Worm (Caenorhabditis elegans) whole organism, L1 larva: Measurements from ENCODE around the gene srh-127.
A peak's percentile ranks its signal among the peaks of the same experiment; 100 is the strongest.

Source experiments
- C04F5.9 ChIP-seq: sonication (generic microtip); optimal IDR thresholded peaks from 2 replicates; lab custom pipeline; 2016; ENCODE audit warnings: missing genetic modification characterization, missing compliant biosample characterization
- Y116A8C.19 ChIP-seq: sonication (generic microtip); optimal IDR thresholded peaks from 2 replicates; lab custom pipeline; 2016; ENCODE audit warnings: missing compliant biosample characterization, missing genetic modification characterization, borderline replicate concordance
- aha-1 ChIP-seq: fragments of 150-350 bp; optimal IDR thresholded peaks from 2 replicates; lab custom pipeline; 2014; ENCODE audit warnings: missing biosample characterization, missing genetic modification characterization
- aly-2 ChIP-seq: fragments of 150-350 bp; optimal IDR thresholded peaks from 2 replicates; lab custom pipeline; 2014; ENCODE audit warnings: missing biosample characterization, missing genetic modification characterization
- ceh-63 ChIP-seq: fragments of 200-800 bp; sonication (Bioruptor generic); optimal IDR thresholded peaks from 2 replicates; lab custom pipeline; 2018; ENCODE audit warnings: mild to moderate bottlenecking, missing genetic modification characterization, missing compliant biosample characterization
- ceh-90 ChIP-seq: sonication (generic microtip); optimal IDR thresholded peaks from 2 replicates; lab custom pipeline; 2016; ENCODE audit warnings: missing genetic modification characterization, missing compliant biosample characterization
- dpl-1 ChIP-seq, 3 experiments: fragments of 150-350 bp in 2 of 3; sonication (generic microtip) in 1 of 3; optimal IDR thresholded peaks; 2 replicates each; lab custom pipeline; 2014 to 2017; ENCODE audit warnings: missing biosample characterization in 3 of 3, missing genetic modification characterization in 3 of 3, missing genetic modification reagents in 3 of 3
- dsc-1 ChIP-seq: sonication (generic microtip); optimal IDR thresholded peaks from 2 replicates; lab custom pipeline; 2016; ENCODE audit warnings: mild to moderate bottlenecking, missing genetic modification characterization, missing compliant biosample characterization
- efl-1 ChIP-seq, 4 experiments: fragments of 150-350 bp; optimal IDR thresholded peaks in 3 of 4; peaks in 1 of 4; 1 replicate in 1 of 4; 2 replicates in 3 of 4; lab custom pipeline; 2014; ENCODE audit warnings: missing biosample characterization in 2 of 4, missing genetic modification characterization in 2 of 4, missing genetic modification reagents in 2 of 4
- elt-2 ChIP-seq: sonication (generic microtip); optimal IDR thresholded peaks from 2 replicates; lab custom pipeline; 2016; ENCODE audit warnings: missing genetic modification characterization, mild to moderate bottlenecking, inconsistent platforms, missing compliant biosample characterization, missing genetic modification reagents
- elt-3 ChIP-seq, 6 experiments: fragments of 150-350 bp in 1 of 6; sonication (generic microtip); optimal IDR thresholded peaks; 2 replicates each; lab custom pipeline; 2017 to 2018; ENCODE audit warnings: missing biosample characterization in 6 of 6, missing genetic modification characterization in 6 of 6, inconsistent platforms in 1 of 6
- ets-5 ChIP-seq: fragments of 200-800 bp; sonication (Bioruptor generic); IDR thresholded peaks from 2 replicates; pipeline ENCODE4 v1.3.6; 2022; ENCODE audit warnings: missing genetic modification characterization, missing compliant biosample characterization
- fkh-10 ChIP-seq: sonication (generic microtip); optimal IDR thresholded peaks from 2 replicates; lab custom pipeline; 2017; ENCODE audit warnings: missing biosample characterization, missing genetic modification reagents, missing genetic modification characterization
- fkh-4 ChIP-seq: sonication (generic microtip); optimal IDR thresholded peaks from 2 replicates; lab custom pipeline; 2016; ENCODE audit warnings: missing compliant biosample characterization, missing genetic modification characterization, borderline replicate concordance
- fkh-8 ChIP-seq: sonication (generic microtip); optimal IDR thresholded peaks from 2 replicates; lab custom pipeline; 2016; ENCODE audit warnings: mild to moderate bottlenecking, missing genetic modification characterization, missing compliant biosample characterization
- grh-1 ChIP-seq: fragments of 200-800 bp; sonication (Bioruptor generic); IDR thresholded peaks from 2 replicates; pipeline ENCODE4 v1.3.6; 2022; ENCODE audit warnings: missing genetic modification reagents, missing genetic modification characterization, missing compliant biosample characterization
- hlh-17 ChIP-seq: fragments of 200-800 bp; sonication (Bioruptor generic); optimal IDR thresholded peaks from 2 replicates; lab custom pipeline; 2018; ENCODE audit warnings: missing genetic modification characterization, mild to moderate bottlenecking, missing compliant biosample characterization, moderate library complexity, borderline replicate concordance
- hlh-4 ChIP-seq: sonication (generic microtip); optimal IDR thresholded peaks from 2 replicates; lab custom pipeline; 2016; ENCODE audit warnings: mild to moderate bottlenecking, missing genetic modification characterization, missing compliant biosample characterization
- hpl-2 ChIP-seq: fragments of 150-350 bp; optimal IDR thresholded peaks from 2 replicates; lab custom pipeline; 2014; ENCODE audit warnings: missing biosample characterization, missing genetic modification reagents, missing genetic modification characterization
- irx-1 ChIP-seq: sonication (generic microtip); optimal IDR thresholded peaks from 2 replicates; lab custom pipeline; 2016; ENCODE audit warnings: missing genetic modification characterization, missing compliant biosample characterization
- lin-14 ChIP-seq: fragments of 200-800 bp; sonication (Bioruptor generic); optimal IDR thresholded peaks from 2 replicates; lab custom pipeline; 2018; ENCODE audit warnings: mild to moderate bottlenecking, missing genetic modification characterization, moderate library complexity, missing compliant biosample characterization
- lin-39 ChIP-seq: fragments of 150-350 bp; optimal IDR thresholded peaks from 2 replicates; lab custom pipeline; 2014; ENCODE audit warnings: missing biosample characterization, missing genetic modification reagents, missing genetic modification characterization
- mef-2 ChIP-seq: fragments of 150-350 bp; optimal IDR thresholded peaks from 2 replicates; lab custom pipeline; 2014; ENCODE audit warnings: missing biosample characterization, missing genetic modification characterization
- nhr-20 ChIP-seq: sonication (generic microtip); optimal IDR thresholded peaks from 2 replicates; lab custom pipeline; 2016; ENCODE audit warnings: mild to moderate bottlenecking, missing genetic modification characterization, missing compliant biosample characterization
- nhr-237 ChIP-seq: fragments of 150-350 bp; optimal IDR thresholded peaks from 2 replicates; lab custom pipeline; 2014; ENCODE audit warnings: missing biosample characterization, missing genetic modification characterization
- nhr-85 ChIP-seq: sonication (generic microtip); peaks from one replicate; lab custom pipeline; 2016; ENCODE audit warnings: missing genetic modification characterization, inconsistent platforms, missing compliant biosample characterization
- pag-3 ChIP-seq: sonication (generic microtip); optimal IDR thresholded peaks from 2 replicates; lab custom pipeline; 2017; ENCODE audit warnings: missing genetic modification characterization, mild to moderate bottlenecking, missing compliant biosample characterization, antibody characterized with exemption, borderline replicate concordance; ENCODE audit not compliant: insufficient read depth
- pax-3 ChIP-seq: fragments of 200-800 bp; sonication (Bioruptor generic); optimal IDR thresholded peaks from 2 replicates; lab custom pipeline; 2018; ENCODE audit warnings: mild to moderate bottlenecking, missing genetic modification characterization, moderate library complexity, missing compliant biosample characterization
- pqm-1 ChIP-seq: sonication (generic microtip); optimal IDR thresholded peaks from 3 replicates; lab custom pipeline; 2017; ENCODE audit warnings: missing biosample characterization, missing genetic modification characterization
- tbx-2 ChIP-seq: sonication (generic microtip); optimal IDR thresholded peaks from 2 replicates; lab custom pipeline; 2016; ENCODE audit warnings: missing genetic modification characterization, missing compliant biosample characterization
- unc-98 ChIP-seq: fragments of 200-800 bp; sonication (Bioruptor generic); IDR thresholded peaks from 2 replicates; pipeline ENCODE4 v1.3.6; 2022; ENCODE audit warnings: missing genetic modification characterization, missing compliant biosample characterization
- zag-1 ChIP-seq: fragments of 150-350 bp; optimal IDR thresholded peaks from 2 replicates; lab custom pipeline; 2014; ENCODE audit warnings: missing biosample characterization, missing genetic modification characterization
- ztf-11 ChIP-seq, 2 experiments: sonication (generic microtip); optimal IDR thresholded peaks; 2 replicates each; lab custom pipeline; 2016 to 2017; ENCODE audit warnings: missing genetic modification characterization in 2 of 2, missing biosample characterization in 1 of 2, missing compliant biosample characterization in 1 of 2

srh-127 gene

DNA sequence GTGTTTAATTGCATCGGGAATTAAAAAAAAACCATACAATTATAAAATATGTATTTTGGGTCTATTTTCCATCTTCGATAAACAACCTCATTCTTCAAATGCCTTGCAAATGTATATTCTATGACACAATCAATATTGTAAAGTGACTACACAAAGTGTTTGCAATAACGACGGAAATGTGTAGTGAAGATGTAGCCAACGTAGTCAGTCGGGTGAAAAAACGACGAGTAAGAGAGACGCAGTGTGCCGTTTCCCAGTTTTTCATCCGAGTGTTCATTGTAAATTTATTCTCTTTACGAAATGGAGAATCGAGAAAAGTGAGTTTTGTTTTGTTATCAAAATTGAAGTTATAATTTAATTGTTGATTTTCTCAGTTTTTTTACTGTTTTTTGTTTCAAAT lies 1.1 kb upstream of the srh-127 start, which contains the start of gene F37B4.15:
F37B4.15 (plus strand) TSS at position 301 of the 400 bp plus-strand sequence.
- TF ChIP-seq nhr-20 (tag; lab: Kevin White, UChicago) (no peak), mef-2 (tag; lab: Kevin White, UChicago) (no peak), fkh-8 (no peak), lin-14 (GFP tag; lab: Kevin White, UChicago) (no peak), aha-1 (tag; lab: Kevin White, UChicago) (no peak), dsc-1 (tag; lab: Kevin White, UChicago) (no peak)

DNA sequence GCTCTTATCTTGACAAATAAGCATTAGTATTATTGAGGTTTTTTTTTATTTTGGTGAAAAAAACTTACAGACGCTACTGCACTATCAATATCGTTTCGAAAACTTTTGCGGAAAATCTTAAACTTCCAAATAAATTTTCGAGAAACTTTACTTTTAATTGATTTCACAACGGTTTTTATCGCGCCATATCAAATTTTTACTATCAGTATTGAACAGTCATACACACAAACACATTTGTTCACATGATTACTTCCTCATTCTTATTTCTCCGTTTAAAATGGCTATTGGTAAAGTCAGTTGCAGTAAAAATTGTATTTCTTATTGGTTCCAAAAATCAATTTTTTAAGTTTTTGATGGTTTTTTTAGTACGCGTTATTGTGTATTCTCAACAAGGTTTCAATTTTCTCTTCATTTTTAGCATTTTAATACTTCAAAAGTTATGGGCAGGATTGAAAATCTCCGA lies 3.2 kb downstream of the srh-127 start, which contains the start of gene pals-32:
pals-32 (plus strand) TSS at position 413 of the 463 bp plus-strand sequence.
- TF ChIP-seq grh-1 (GFP tag; lab: Robert Waterston, UW) (no peak), elt-2 (tag; lab: Kevin White, UChicago) (peak; percentile 3)

- TF ChIP-seq fkh-10 (GFP tag; lab: Kevin White, UChicago) (no peak), efl-1 (optimal IDR thresholded peaks at IDR 0.05; lab: Kevin White, UChicago) (no peak), efl-1 (GFP tag; optimal IDR thresholded peaks at IDR 0.05 in 1 of 2; lab: Kevin White, UChicago) (peak in 1 of 2 experiments; percentile 8)
- TF ChIP-seq, all 84 proteins: peak for 1
Observed at ce11 chrV:2899867-2900266, 6.8 kb downstream of the srh-127 start, which contains the start of gene str-46. Gene str-46, minus strand, starts transcription at chrV:2899967.

DNA sequence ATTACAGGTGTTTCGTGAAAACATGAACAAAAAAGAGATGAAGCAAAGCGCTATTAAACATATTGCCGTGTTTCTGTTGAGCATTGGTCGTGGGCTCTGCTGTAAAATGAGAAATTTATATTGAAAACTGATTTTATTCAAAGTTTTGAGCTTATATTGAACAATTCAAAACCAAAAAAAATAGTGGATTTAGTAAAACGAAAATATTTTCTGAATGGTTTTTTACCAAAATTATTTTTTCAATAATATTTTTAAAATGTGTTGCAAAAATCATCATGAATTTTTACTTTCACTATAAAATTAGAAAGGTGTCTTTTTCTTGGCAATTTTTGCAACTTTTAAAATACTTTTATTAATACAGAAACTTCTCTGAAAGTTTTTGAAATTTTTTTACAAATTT lies 10.2 kb downstream of the srh-127 start, which contains the start of gene C31B8.7:
C31B8.7 (minus strand) TSS at position 101 of the 400 bp plus-strand sequence.
- TF ChIP-seq lin-39 (tag; lab: Kevin White, UChicago) = no peak
- TF ChIP-seq ets-5 (GFP tag; lab: Robert Waterston, UW) = no peak
- no peak for TF ChIP-seq hpl-2 (GFP tag; lab: Kevin White, UChicago)
- no peak for TF ChIP-seq ztf-11 (tag; optimal IDR thresholded peaks at IDR 0.05; lab: Kevin White, UChicago)
- no peak for TF ChIP-seq ceh-90 (tag; lab: Kevin White, UChicago)
- TF ChIP-seq unc-98 (GFP tag; lab: Robert Waterston, UW) = no peak
- no peak for TF ChIP-seq zag-1 (tag; lab: Kevin White, UChicago)
- no peak for TF ChIP-seq Y116A8C.19 (tag; lab: Kevin White, UChicago)

ce11 chrV:2909525-2909924 lies 16.4 kb downstream of the srh-127 start, which contains the start of gene zmp-3:
Gene zmp-3, minus strand, starts transcription at chrV:2909625.
- TF ChIP-seq nhr-85 (tag; lab: Kevin White, UChicago) (peak; percentile 60), tbx-2 (tag; lab: Kevin White, UChicago) (no peak), elt-3 (tag; optimal IDR thresholded peaks at IDR 0.05; lab: Kevin White, UChicago) (peak in 1 of 6 experiments; percentile 42)
- TF ChIP-seq, all 84 proteins: peak for 2

ce11 chrV:2912901-2913300 lies 19.8 kb downstream of the srh-127 start, which contains the start of gene C31B8.9:
Gene C31B8.9, minus strand, starts transcription at chrV:2913001.
- TF ChIP-seq dpl-1 (GFP tag; optimal IDR thresholded peaks at IDR 0.05; lab: Kevin White, UChicago) (no peak), fkh-4 (tag; lab: Kevin White, UChicago) (no peak), zag-1 (tag; lab: Kevin White, UChicago) (no peak)

ce11 chrV:2913948-2914347 lies 20.9 kb downstream of the srh-127 start, which contains the start of gene srh-146:
Gene srh-146, plus strand, starts transcription at chrV:2914248.
- no peak for TF ChIP-seq ceh-90 (tag; lab: Kevin White, UChicago)
- no peak for TF ChIP-seq Y116A8C.19 (tag; lab: Kevin White, UChicago)
- TF ChIP-seq pag-3 = no peak
- TF ChIP-seq aly-2 (tag; lab: Kevin White, UChicago) = no peak
- TF ChIP-seq hlh-4 (tag; lab: Kevin White, UChicago) = no peak
- no peak for TF ChIP-seq C04F5.9 (tag; lab: Kevin White, UChicago)
- TF ChIP-seq lin-39 (tag; lab: Kevin White, UChicago) = no peak
- no peak for TF ChIP-seq nhr-237 (tag; lab: Kevin White, UChicago)
- no peak for TF ChIP-seq pax-3
- no peak for TF ChIP-seq pqm-1 (tag; lab: Kevin White, UChicago)
- no peak for TF ChIP-seq aha-1 (tag; lab: Kevin White, UChicago)
- no peak for TF ChIP-seq hlh-17 (GFP tag; lab: Kevin White, UChicago)
- no peak for TF ChIP-seq irx-1 (tag; lab: Kevin White, UChicago)
- TF ChIP-seq ceh-63 (GFP tag; lab: Kevin White, UChicago) = no peak
